Fruit fly (Drosophila melanogaster): ENCODE measurements around the gene Phf7.
"Not testable (repeated sequence)": the region's sequence is repeated elsewhere in the genome, so short reads cannot be mapped to it uniquely, and the experiment has no call there.

The Phf7 gene

dm6 chrX:20165773-20166412 lies at the start of gene Phf7:
Phf7 (minus strand) TSS chrX:20165830.
- TF ChIP-seq noc (tag; optimal IDR thresholded peaks at IDR 0.05): no peak

dm6 chrX:20209503-20209902 lies 43.9 kb upstream of the Phf7 start, which contains the start of gene SdicB:
SdicB (minus strand) TSS chrX:20209603.
- TF ChIP-seq noc (tag; optimal IDR thresholded peaks at IDR 0.05): not testable (repeated sequence)

dm6 chrX:20201833-20202232 lies 36.2 kb upstream of the Phf7 start, which contains the start of gene SdicA:
SdicA (minus strand) TSS chrX:20201933.
- not testable (repeated sequence) for TF ChIP-seq noc (tag; optimal IDR thresholded peaks at IDR 0.05)

dm6 chrX:20194127-20194526 lies 28.5 kb upstream of the Phf7 start, which contains the start of gene Sdic3:
Sdic3 (minus strand) TSS chrX:20194227.
- not testable (repeated sequence) for TF ChIP-seq noc (tag; optimal IDR thresholded peaks at IDR 0.05)

- not testable (repeated sequence) for TF ChIP-seq noc (tag; optimal IDR thresholded peaks at IDR 0.05)
Measured at dm6 chrX:20186387-20186786, 20.8 kb upstream of the Phf7 start, which contains the start of gene Sdic2. Sdic2 (minus strand) TSS chrX:20186487.

dm6 chrX:20178538-20178937 lies 12.9 kb upstream of the Phf7 start, which contains the start of gene Sdic1:
Sdic1 (minus strand) TSS chrX:20178638.
- TF ChIP-seq noc (tag; optimal IDR thresholded peaks at IDR 0.05): not testable (repeated sequence)

- peak; percentile 38 for TF ChIP-seq noc (tag; optimal IDR thresholded peaks at IDR 0.05)
Measured at dm6 chrX:20173464-20173995, 7.9 kb upstream of the Phf7 start, which contains the start of gene AnxB10. AnxB10 (minus strand) TSS chrX:20173514.

dm6 chrX:20169898-20170297 lies 4.3 kb upstream of the Phf7 start, which contains the start of the genes CG9581 and CG9578:
CG9581 (minus strand) TSS chrX:20169981.
CG9578 (plus strand) TSS chrX:20170222.
- TF ChIP-seq noc (tag; optimal IDR thresholded peaks at IDR 0.05): no peak

dm6 chrX:20166484-20167038 lies 931 bp upstream of the Phf7 start, which contains the start of gene CG9577:
CG9577 (plus strand) TSS chrX:20166673.
- TF ChIP-seq noc (tag; optimal IDR thresholded peaks at IDR 0.05): no peak

- no peak for TF ChIP-seq noc (tag; optimal IDR thresholded peaks at IDR 0.05)
Measured at dm6 chrX:20162586-20162985, 3.0 kb downstream of the Phf7 start.

- TF ChIP-seq noc (tag; optimal IDR thresholded peaks at IDR 0.05): no peak
Measured at dm6 chrX:20159679-20160140, 5.9 kb downstream of the Phf7 start, which contains the start of gene Rab35. Rab35 (minus strand) TSS chrX:20159872.

dm6 chrX:20158943-20159385 lies 6.7 kb downstream of the Phf7 start:
- TF ChIP-seq noc (tag; optimal IDR thresholded peaks at IDR 0.05): peak; percentile 24

dm6 chrX:20158491-20158890 lies 7.1 kb downstream of the Phf7 start:
- TF ChIP-seq noc (tag; optimal IDR thresholded peaks at IDR 0.05): no peak

- no peak for TF ChIP-seq noc (tag; optimal IDR thresholded peaks at IDR 0.05)
Measured at dm6 chrX:20155947-20156346, 9.7 kb downstream of the Phf7 start.

dm6 chrX:20147693-20148174 lies 17.9 kb downstream of the Phf7 start, which contains the start of gene aspr:
aspr (plus strand) TSS chrX:20148124.
- TF ChIP-seq noc (tag; optimal IDR thresholded peaks at IDR 0.05): no peak

- TF ChIP-seq noc (tag; optimal IDR thresholded peaks at IDR 0.05): not testable (repeated sequence)
Measured at dm6 chrX:20143088-20143487, 22.5 kb downstream of the Phf7 start, which contains the start of gene Or19a. Or19a (minus strand) TSS chrX:20143188.

Measured in whole organism, larva.